Worm (Caenorhabditis elegans) whole organism, L4 larva: ENCODE data around the gene mdf-1.

Experiments
- D1046.2 ChIP-seq: fragments of 200-800 bp; sonication (Bioruptor generic); IDR thresholded peaks from 2 replicates; pipeline ENCODE4 v1.3.6; 2022; ENCODE audit warnings: missing genetic modification characterization, missing compliant biosample characterization
- F10B5.3 ChIP-seq: sonication (generic microtip); optimal IDR thresholded peaks from 2 replicates; lab custom pipeline; 2016; ENCODE audit warnings: mild to moderate bottlenecking, missing genetic modification characterization, missing compliant biosample characterization
- F44E2.7 ChIP-seq: fragments of 200-800 bp; sonication (Bioruptor generic); IDR thresholded peaks from 2 replicates; pipeline ENCODE4 v2.1.2; 2022; ENCODE audit warnings: missing genetic modification characterization, missing compliant biosample characterization
- F49E8.2 ChIP-seq: sonication (generic microtip); optimal IDR thresholded peaks from 2 replicates; lab custom pipeline; 2016; ENCODE audit warnings: missing compliant biosample characterization, mild to moderate bottlenecking, missing genetic modification characterization, borderline replicate concordance
- R02D3.7 ChIP-seq: fragments of 150-350 bp; sonication (generic microtip); optimal IDR thresholded peaks from 3 replicates; lab custom pipeline; 2014; ENCODE audit warnings: missing biosample characterization, missing genetic modification characterization
- Y5F2A.4 ChIP-seq: fragments of 200-800 bp; sonication (Bioruptor generic); optimal IDR thresholded peaks from 2 replicates; lab custom pipeline; 2018; ENCODE audit warnings: mild to moderate bottlenecking, missing genetic modification characterization, missing compliant biosample characterization
- ZK546.5 ChIP-seq, 2 experiments: sonication (generic microtip); optimal IDR thresholded peaks; 2 replicates each; lab custom pipeline; 2017; ENCODE audit warnings: missing biosample characterization in 2 of 2, missing genetic modification characterization in 2 of 2
- aha-1 ChIP-seq: fragments of 150-350 bp; peaks from one replicate; lab custom pipeline; 2014; ENCODE audit warnings: missing biosample characterization, missing genetic modification characterization
- attf-4 ChIP-seq: sonication (generic microtip); optimal IDR thresholded peaks from 3 replicates; lab custom pipeline; 2017; ENCODE audit warnings: missing biosample characterization, missing genetic modification characterization
- ceh-28 ChIP-seq: fragments of 150-350 bp; optimal IDR thresholded peaks from 2 replicates; lab custom pipeline; 2014; ENCODE audit warnings: missing biosample characterization, missing genetic modification reagents, missing genetic modification characterization
- ceh-44 ChIP-seq: fragments of 200-800 bp; sonication (Bioruptor generic); IDR thresholded peaks from 2 replicates; pipeline ENCODE4 v1.3.6; 2022; ENCODE audit warnings: missing genetic modification reagents, missing genetic modification characterization, missing compliant biosample characterization
- cey-2 ChIP-seq: sonication (generic microtip); optimal IDR thresholded peaks from 3 replicates; lab custom pipeline; 2017; ENCODE audit warnings: missing genetic modification characterization, mild to moderate bottlenecking, missing compliant biosample characterization, antibody characterized with exemption, borderline replicate concordance; ENCODE audit not compliant: insufficient read depth
- ctbp-1 ChIP-seq: fragments of 200-800 bp; sonication (Bioruptor generic); IDR thresholded peaks from 2 replicates; pipeline ENCODE4 v1.3.6; 2022; ENCODE audit warnings: missing genetic modification reagents, missing genetic modification characterization, missing compliant biosample characterization
- daf-19 ChIP-seq: fragments of 200-800 bp; sonication (Bioruptor generic); conservative IDR thresholded peaks from 2 replicates; pipeline ENCODE4 v1.3.6; 2022; ENCODE audit warnings: missing genetic modification characterization, missing compliant biosample characterization
- dpl-1 ChIP-seq: fragments of 150-350 bp; optimal IDR thresholded peaks from 2 replicates; lab custom pipeline; 2014; ENCODE audit warnings: missing biosample characterization, missing genetic modification reagents, missing genetic modification characterization
- dve-1 ChIP-seq: sonication (generic microtip); optimal IDR thresholded peaks from 2 replicates; lab custom pipeline; 2017; ENCODE audit warnings: antibody characterized with exemption, mild to moderate bottlenecking, missing genetic modification characterization, missing compliant biosample characterization; ENCODE audit not compliant: insufficient read depth
- egl-27 ChIP-seq: sonication (generic microtip); optimal IDR thresholded peaks from 3 replicates; lab custom pipeline; 2017; ENCODE audit warnings: missing biosample characterization, missing genetic modification reagents, missing genetic modification characterization
- fkh-10 ChIP-seq: fragments of 150-350 bp; optimal IDR thresholded peaks from 2 replicates; lab custom pipeline; 2014; ENCODE audit warnings: missing biosample characterization, missing genetic modification reagents, missing genetic modification characterization
- gei-8 ChIP-seq: fragments of 200-800 bp; sonication (Bioruptor generic); optimal IDR thresholded peaks from 2 replicates; lab custom pipeline; 2018; ENCODE audit warnings: mild to moderate bottlenecking, missing genetic modification characterization, missing compliant biosample characterization
- lir-3 ChIP-seq: sonication (generic microtip); optimal IDR thresholded peaks from 2 replicates; lab custom pipeline; 2016; ENCODE audit warnings: mild to moderate bottlenecking, missing genetic modification characterization, missing compliant biosample characterization
- lsy-2 ChIP-seq, 2 experiments: fragments of 150-350 bp in 1 of 2; sonication (generic microtip) in 1 of 2; optimal IDR thresholded peaks; 2 replicates each; lab custom pipeline; 2014 to 2017; ENCODE audit warnings: missing biosample characterization in 2 of 2, missing genetic modification characterization in 2 of 2
- madf-5 ChIP-seq, 2 experiments: fragments of 200-800 bp; sonication (Bioruptor generic); IDR thresholded peaks; 2 replicates each; pipeline ENCODE4 v1.3.6; 2022; ENCODE audit warnings: missing compliant biosample characterization in 2 of 2, missing genetic modification characterization in 2 of 2
- mdt-29 ChIP-seq: fragments of 200-800 bp; sonication (Bioruptor generic); IDR thresholded peaks from 2 replicates; pipeline ENCODE4 v1.3.6; 2022; ENCODE audit warnings: missing genetic modification reagents, missing genetic modification characterization, missing compliant biosample characterization
- mxl-2 ChIP-seq: fragments of 200-800 bp; sonication (Bioruptor generic); conservative IDR thresholded peaks from 2 replicates; pipeline ENCODE4 v1.3.6; 2022; ENCODE audit warnings: missing genetic modification reagents, missing genetic modification characterization, missing compliant biosample characterization
- nhr-111 ChIP-seq: fragments of 200-800 bp; sonication (Bioruptor generic); optimal IDR thresholded peaks from 2 replicates; lab custom pipeline; 2018; ENCODE audit warnings: mild to moderate bottlenecking, missing genetic modification characterization, missing compliant biosample characterization
- nhr-41 ChIP-seq: fragments of 200-800 bp; sonication (Bioruptor generic); IDR thresholded peaks from 2 replicates; pipeline ENCODE4 v1.3.6; 2022; ENCODE audit warnings: missing genetic modification reagents, missing genetic modification characterization, missing compliant biosample characterization
- nhr-76 ChIP-seq: fragments of 150-350 bp; optimal IDR thresholded peaks from 2 replicates; lab custom pipeline; 2014; ENCODE audit warnings: missing biosample characterization, missing genetic modification characterization
- nhr-77 ChIP-seq: fragments of 150-350 bp; optimal IDR thresholded peaks from 2 replicates; lab custom pipeline; 2014; ENCODE audit warnings: missing biosample characterization, missing genetic modification characterization
- php-3 ChIP-seq: fragments of 200-800 bp; sonication (Bioruptor generic); IDR thresholded peaks from 2 replicates; pipeline ENCODE4 v1.3.6; 2022; ENCODE audit warnings: missing genetic modification reagents, missing genetic modification characterization, missing compliant biosample characterization
- pqm-1 ChIP-seq: sonication (generic microtip); optimal IDR thresholded peaks from 2 replicates; lab custom pipeline; 2017; ENCODE audit warnings: missing biosample characterization, missing genetic modification characterization
- saeg-2 ChIP-seq: fragments of 200-800 bp; sonication (Bioruptor generic); IDR thresholded peaks from 2 replicates; pipeline ENCODE4 v1.3.6; 2022; ENCODE audit warnings: missing genetic modification reagents, missing genetic modification characterization, missing compliant biosample characterization
- sdz-12 ChIP-seq: fragments of 200-800 bp; sonication (Bioruptor generic); optimal IDR thresholded peaks from 2 replicates; lab custom pipeline; 2018; ENCODE audit warnings: mild to moderate bottlenecking, missing genetic modification characterization, missing compliant biosample characterization
- set-16 ChIP-seq: fragments of 200-800 bp; sonication (Bioruptor generic); IDR thresholded peaks from 2 replicates; pipeline ENCODE4 v1.3.6; 2022; ENCODE audit warnings: missing genetic modification reagents, missing genetic modification characterization, missing compliant biosample characterization
- snpc-1.2 ChIP-seq: fragments of 200-800 bp; sonication (Bioruptor generic); IDR thresholded peaks from 2 replicates; pipeline ENCODE4 v1.3.6; 2022; ENCODE audit warnings: missing genetic modification reagents, missing genetic modification characterization, missing compliant biosample characterization
- tag-97 ChIP-seq: fragments of 200-800 bp; sonication (Bioruptor generic); IDR thresholded peaks from 2 replicates; pipeline ENCODE4 v1.3.6; 2022; ENCODE audit warnings: missing genetic modification characterization, missing compliant biosample characterization
- tra-1 ChIP-seq: fragments of 200-800 bp; sonication (Bioruptor generic); IDR thresholded peaks from 2 replicates; pipeline ENCODE4 v1.3.6; 2022; ENCODE audit warnings: missing genetic modification reagents, missing genetic modification characterization, missing compliant biosample characterization
- unc-62 ChIP-seq, 3 experiments: fragments of 150-350 bp in 1 of 3; sonication (generic microtip); optimal IDR thresholded peaks in 2 of 3; peaks in 1 of 3; 1 replicate in 1 of 3; 2 replicates in 2 of 3; lab custom pipeline; 2014 to 2017; ENCODE audit warnings: missing biosample characterization in 3 of 3, missing genetic modification characterization in 3 of 3, missing genetic modification reagents in 3 of 3, missing genotype in 1 of 3
- vab-7 ChIP-seq: fragments of 200-800 bp; sonication (Bioruptor generic); IDR thresholded peaks from 2 replicates; pipeline ENCODE4 v1.3.6; 2022; ENCODE audit warnings: missing genetic modification reagents, missing genetic modification characterization, missing compliant biosample characterization
- zfp-2 ChIP-seq: sonication (generic microtip); optimal IDR thresholded peaks from 2 replicates; lab custom pipeline; 2016; ENCODE audit warnings: mild to moderate bottlenecking, missing genetic modification characterization, missing compliant biosample characterization
- zfp-3 ChIP-seq: fragments of 200-800 bp; sonication (Bioruptor generic); conservative IDR thresholded peaks from 2 replicates; pipeline ENCODE4 v1.3.6; 2022; ENCODE audit warnings: missing genetic modification reagents, missing genetic modification characterization, missing compliant biosample characterization
- zip-2 ChIP-seq: fragments of 150-350 bp; optimal IDR thresholded peaks from 2 replicates; lab custom pipeline; 2014; ENCODE audit warnings: missing biosample characterization, missing genetic modification characterization
- ztf-7 ChIP-seq: fragments of 150-350 bp; optimal IDR thresholded peaks from 2 replicates; lab custom pipeline; 2014; ENCODE audit warnings: missing biosample characterization, missing genetic modification characterization

The mdf-1 gene

DNA sequence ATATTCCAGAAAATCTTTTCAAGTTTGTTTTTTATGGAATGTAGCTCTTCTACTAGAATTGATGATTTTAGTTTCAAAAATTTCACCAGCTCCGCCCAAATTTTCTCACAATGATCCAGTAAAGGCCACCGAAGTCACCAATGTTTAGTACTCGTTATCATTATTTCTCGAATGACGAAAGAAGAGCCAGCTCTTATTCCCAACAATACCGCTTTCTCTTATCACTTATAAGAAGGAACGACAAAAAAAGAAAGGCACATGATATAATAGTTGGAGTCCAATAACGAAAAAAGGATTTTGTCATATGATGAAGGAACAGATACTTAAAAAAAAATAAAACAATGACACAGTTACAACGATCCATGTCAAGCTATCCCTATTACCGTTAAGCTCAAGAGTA is 27.0 kb upstream of the mdf-1 start:
- TF ChIP-seq dve-1 (peak; percentile 63), ztf-7 (peak; percentile 32), egl-27 (tag; lab: Kevin White, UChicago) (no peak)

DNA sequence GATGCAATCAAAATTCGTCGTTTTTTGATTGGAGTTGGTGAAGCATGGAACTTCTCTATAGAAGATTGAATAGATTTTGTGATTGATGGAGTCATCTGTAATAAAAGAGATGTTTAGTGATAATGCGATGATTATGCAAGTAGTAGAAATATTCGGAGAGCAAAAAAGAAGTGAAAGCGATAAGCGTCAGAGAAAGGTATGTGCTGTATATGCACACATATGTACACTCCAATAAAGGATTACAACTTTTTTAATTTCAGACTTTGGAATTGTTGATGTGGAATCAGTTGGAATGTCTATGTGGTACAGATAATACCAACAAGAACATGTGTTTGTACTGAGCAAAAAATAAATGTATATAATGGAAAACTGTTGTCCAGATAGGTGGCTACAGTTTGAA is 26.2 kb upstream of the mdf-1 start, which contains the start of gene F25B3.5:
Gene F25B3.5, minus strand, starts transcription at position 101 of the 400 bp plus-strand sequence.
- TF ChIP-seq nhr-76 (tag; lab: Kevin White, UChicago) (no peak), dve-1 (peak; percentile 11), sdz-12 (GFP tag; lab: Kevin White, UChicago) (no peak), mxl-2 (GFP tag; lab: Robert Waterston, UW) (no peak), set-16 (GFP tag; lab: Robert Waterston, UW) (no peak), zip-2 (tag; lab: Kevin White, UChicago) (no peak), aha-1 (tag; lab: Kevin White, UChicago) (peak; percentile 86), madf-5 (GFP tag; IDR thresholded peaks at IDR 0.05; lab: Robert Waterston, UW) (no peak), R02D3.7 (tag; lab: Kevin White, UChicago) (no peak)
- TF ChIP-seq, all 104 proteins: peak for 2

DNA sequence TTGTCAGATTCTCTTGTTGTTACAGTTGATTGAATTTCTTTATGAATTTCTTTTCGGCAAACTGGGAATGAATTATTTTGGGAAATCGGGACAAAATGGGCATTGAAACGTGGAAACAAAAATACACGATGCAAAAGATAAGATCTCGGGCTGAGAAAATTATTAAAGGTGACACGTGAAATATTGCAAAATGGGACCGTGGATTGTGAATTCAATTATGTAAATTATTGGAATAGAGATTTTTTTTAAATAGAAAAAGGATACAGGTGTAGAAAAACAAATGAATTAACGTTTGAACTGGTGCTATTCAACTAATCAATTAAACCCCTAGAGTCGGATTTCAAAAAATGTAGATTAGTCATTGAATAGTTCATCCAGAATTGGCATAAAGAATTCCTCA is 24.7 kb upstream of the mdf-1 start, which contains the start of gene F25B3.4:
Gene F25B3.4, minus strand, starts transcription at position 101 of the 400 bp plus-strand sequence.
- TF ChIP-seq pqm-1 (tag; lab: Kevin White, UChicago) (no peak), set-16 (GFP tag; lab: Robert Waterston, UW) (no peak), attf-4 (tag; lab: Kevin White, UChicago) (no peak), gei-8 (no peak), lsy-2 (tag; optimal IDR thresholded peaks at IDR 0.05; lab: Kevin White, UChicago) (no peak), dve-1 (no peak), Y5F2A.4 (GFP tag; lab: Kevin White, UChicago) (no peak), tag-97 (GFP tag; lab: Robert Waterston, UW) (no peak), cey-2 (tag; lab: Kevin White, UChicago) (no peak), zfp-2 (tag; lab: Kevin White, UChicago) (no peak), nhr-41 (GFP tag; lab: Robert Waterston, UW) (no peak), zfp-3 (no peak), F49E8.2 (tag; lab: Kevin White, UChicago) (no peak), nhr-77 (tag; lab: Kevin White, UChicago) (no peak), nhr-111 (no peak), ceh-28 (no peak), lir-3 (tag; lab: Kevin White, UChicago) (no peak), snpc-1.2 (GFP tag; lab: Robert Waterston, UW) (no peak)

DNA sequence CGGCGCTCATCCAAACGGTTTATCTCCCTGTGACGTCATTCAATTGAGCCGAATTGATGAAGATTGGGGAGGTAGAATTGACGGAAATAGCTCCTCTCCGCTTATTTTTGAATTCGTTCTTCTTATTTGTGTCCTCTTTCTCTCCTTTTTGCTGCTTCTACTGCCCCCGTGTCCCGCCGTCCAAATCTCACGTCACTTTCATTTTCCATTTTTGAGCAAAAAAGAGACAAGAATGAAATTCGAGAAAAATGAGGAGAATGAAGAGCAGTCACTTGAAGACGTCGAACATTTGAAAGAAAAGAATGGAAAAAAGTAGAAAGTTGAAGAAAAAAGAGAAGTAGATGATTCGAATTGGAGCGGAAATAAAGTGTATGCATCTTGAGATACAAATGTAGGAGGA is 19.6 kb upstream of the mdf-1 start:
- TF ChIP-seq D1046.2 (GFP tag; lab: Robert Waterston, UW) (no peak), vab-7 (no peak), tra-1 (GFP tag; lab: Robert Waterston, UW) (no peak), daf-19 (no peak), F44E2.7 (GFP tag; lab: Robert Waterston, UW) (no peak), F10B5.3 (tag; lab: Kevin White, UChicago) (no peak), unc-62 (GFP tag; optimal IDR thresholded peaks at IDR 0.05 in 1 of 2; lab: Kevin White, UChicago) (peak in 1 of 2 experiments; percentile 82), unc-62 (tag; optimal IDR thresholded peaks at IDR 0.05; lab: Kevin White, UChicago) (no peak), php-3 (no peak), dpl-1 (no peak), pqm-1 (tag; lab: Kevin White, UChicago) (no peak), saeg-2 (no peak), ZK546.5 (tag; optimal IDR thresholded peaks at IDR 0.05; lab: Kevin White, UChicago) (no peak), lsy-2 (tag; optimal IDR thresholded peaks at IDR 0.05; lab: Kevin White, UChicago) (no peak), zip-2 (tag; lab: Kevin White, UChicago) (no peak), fkh-10 (GFP tag; lab: Kevin White, UChicago) (peak; percentile 34), mdt-29 (GFP tag; lab: Robert Waterston, UW) (no peak), ceh-44 (GFP tag; lab: Robert Waterston, UW) (no peak), ctbp-1 (GFP tag; lab: Robert Waterston, UW) (0 out of 2 replicates have a peak, but pooled peaks have one; percentile 35), sdz-12 (GFP tag; lab: Kevin White, UChicago) (no peak)
